Fruit fly (Drosophila melanogaster) whole organism, prepupa: ENCODE measurements around the gene CecB.

Experiments used
- Blimp-1 ChIP-seq: fragments of 200-800 bp; sonication (Bioruptor generic); optimal IDR thresholded peaks from 3 replicates; lab custom pipeline; 2017; ENCODE audit warnings: missing biosample characterization, missing genetic modification characterization, mild to moderate bottlenecking, moderate library complexity, missing genetic modification reagents
- CG11902 ChIP-seq: fragments of 200-800 bp; sonication (Bioruptor generic); optimal IDR thresholded peaks from 3 replicates; lab custom pipeline; 2016; ENCODE audit warnings: missing biosample characterization, missing genetic modification characterization
- CG1621 ChIP-seq: fragments of 200-800 bp; sonication (Bioruptor generic); optimal IDR thresholded peaks from 3 replicates; lab custom pipeline; 2018; ENCODE audit warnings: missing biosample characterization, mild to moderate bottlenecking, missing genetic modification characterization
- CG34406 ChIP-seq: fragments of 200-800 bp; sonication (Bioruptor generic); optimal IDR thresholded peaks from 3 replicates; lab custom pipeline; 2016; ENCODE audit warnings: missing biosample characterization, missing genetic modification characterization
- CG3919 ChIP-seq: fragments of 200-800 bp; sonication (Bioruptor generic); optimal IDR thresholded peaks from 3 replicates; lab custom pipeline; 2016; ENCODE audit warnings: missing biosample characterization, missing genetic modification characterization
- CG4318 ChIP-seq: fragments of 200-800 bp; sonication (Bioruptor generic); optimal IDR thresholded peaks from 3 replicates; lab custom pipeline; 2017; ENCODE audit warnings: missing biosample characterization, mild to moderate bottlenecking, missing genetic modification characterization
- CG6163 ChIP-seq: fragments of 200-800 bp; sonication (Bioruptor generic); IDR thresholded peaks from 3 replicates; pipeline ENCODE4 v1.3.6; 2022; ENCODE audit warnings: missing biosample characterization, missing genetic modification characterization
- CG6854 ChIP-seq: fragments of 200-800 bp; sonication (Bioruptor generic); optimal IDR thresholded peaks from 2 replicates; lab custom pipeline; 2017; ENCODE audit warnings: missing biosample characterization, mild to moderate bottlenecking, missing genetic modification characterization
- CG7368 ChIP-seq: fragments of 200-800 bp; sonication (Bioruptor generic); optimal IDR thresholded peaks from 3 replicates; lab custom pipeline; 2016; ENCODE audit warnings: missing biosample characterization, missing genetic modification characterization
- CG8119 ChIP-seq: fragments of 200-800 bp; sonication (Bioruptor generic); IDR thresholded peaks from 3 replicates; pipeline ENCODE4 v1.3.6; 2022; ENCODE audit warnings: missing biosample characterization, missing genetic modification characterization
- CG8319 ChIP-seq: fragments of 200-800 bp; sonication (Bioruptor generic); optimal IDR thresholded peaks from 3 replicates; lab custom pipeline; 2016; ENCODE audit warnings: missing biosample characterization, missing genetic modification characterization
- CG8632 ChIP-seq: fragments of 200-800 bp; sonication (Bioruptor generic); optimal IDR thresholded peaks from 3 replicates; lab custom pipeline; 2016; ENCODE audit warnings: missing biosample characterization, missing genetic modification characterization
- Eip75B ChIP-seq: fragments of 200-800 bp; sonication (Bioruptor generic); optimal IDR thresholded peaks from 3 replicates; lab custom pipeline; 2016; ENCODE audit warnings: missing biosample characterization, missing genetic modification characterization
- Eip78C ChIP-seq: fragments of 200-800 bp; sonication (Bioruptor generic); peaks from one replicate; lab custom pipeline; 2016; ENCODE audit warnings: missing biosample characterization, missing genetic modification characterization
- Hr38 ChIP-seq: sonication (Bioruptor generic); optimal IDR thresholded peaks from 2 replicates; lab custom pipeline; 2016; ENCODE audit warnings: missing biosample characterization, missing genetic modification characterization
- Met ChIP-seq: fragments of 200-800 bp; sonication (Bioruptor generic); optimal IDR thresholded peaks from 3 replicates; lab custom pipeline; 2016; ENCODE audit warnings: missing biosample characterization, missing genetic modification characterization
- OdsH ChIP-seq: fragments of 200-800 bp; sonication (Bioruptor generic); optimal IDR thresholded peaks from 3 replicates; lab custom pipeline; 2016; ENCODE audit warnings: missing biosample characterization, missing genetic modification characterization
- Sox102F ChIP-seq: fragments of 200-800 bp; sonication (Bioruptor generic); optimal IDR thresholded peaks from 2 replicates; lab custom pipeline; 2016; ENCODE audit warnings: missing biosample characterization, mild to moderate bottlenecking, missing genetic modification characterization
- Sox15 ChIP-seq: fragments of 200-800 bp; sonication (Bioruptor generic); optimal IDR thresholded peaks from 3 replicates; lab custom pipeline; 2016; ENCODE audit warnings: missing biosample characterization, missing genetic modification characterization
- achi ChIP-seq: fragments of 200-800 bp; sonication (Bioruptor generic); optimal IDR thresholded peaks from 3 replicates; lab custom pipeline; 2016; ENCODE audit warnings: missing biosample characterization, missing genetic modification characterization
- acj6 ChIP-seq: fragments of 200-800 bp; sonication (Bioruptor generic); optimal IDR thresholded peaks from 3 replicates; lab custom pipeline; 2016; ENCODE audit warnings: missing biosample characterization, missing genetic modification characterization
- dac ChIP-seq: fragments of 200-800 bp; sonication (Bioruptor generic); optimal IDR thresholded peaks from 2 replicates; lab custom pipeline; 2017; ENCODE audit warnings: missing biosample characterization, mild to moderate bottlenecking, missing genetic modification characterization
- dsx ChIP-seq: fragments of 200-800 bp; optimal IDR thresholded peaks from 3 replicates; lab custom pipeline; 2019; ENCODE audit warnings: missing biosample characterization, mild to moderate bottlenecking, missing genetic modification characterization, moderate library complexity; ENCODE audit not compliant: poor library complexity, severe bottlenecking
- eg ChIP-seq: fragments of 200-800 bp; sonication (Bioruptor generic); IDR thresholded peaks from 3 replicates; pipeline ENCODE4 v1.3.6; 2022; ENCODE audit warnings: missing biosample characterization, missing genetic modification characterization
- fd85E ChIP-seq: fragments of 200-800 bp; sonication (Bioruptor generic); optimal IDR thresholded peaks from 3 replicates; lab custom pipeline; 2016; ENCODE audit warnings: missing biosample characterization, missing genetic modification characterization
- fkh ChIP-seq: fragments of 200-800 bp; sonication (Bioruptor generic); optimal IDR thresholded peaks from 3 replicates; lab custom pipeline; 2017; ENCODE audit warnings: missing biosample characterization, mild to moderate bottlenecking, missing genetic modification characterization, moderate library complexity
- lz ChIP-seq: fragments of 200-800 bp; sonication (Bioruptor generic); optimal IDR thresholded peaks from 3 replicates; lab custom pipeline; 2016; ENCODE audit warnings: missing biosample characterization, missing genetic modification characterization
- net ChIP-seq: fragments of 200-800 bp; sonication (Bioruptor generic); optimal IDR thresholded peaks from 3 replicates; lab custom pipeline; 2016; ENCODE audit warnings: missing biosample characterization, missing genetic modification characterization
- salr ChIP-seq, 2 experiments: fragments of 200-800 bp; sonication (Bioruptor generic); optimal IDR thresholded peaks; 3 replicates each; lab custom pipeline; 2016 to 2018; ENCODE audit warnings: missing biosample characterization in 2 of 2, missing genetic modification characterization in 2 of 2, mild to moderate bottlenecking in 1 of 2
- ss ChIP-seq, 2 experiments: fragments of 200-800 bp; sonication (Bioruptor generic); optimal IDR thresholded peaks; 2 replicates in 1 of 2; 3 replicates in 1 of 2; lab custom pipeline; 2017 to 2018; ENCODE audit warnings: mild to moderate bottlenecking in 2 of 2, missing biosample characterization in 2 of 2, missing genetic modification characterization in 2 of 2, moderate library complexity in 1 of 2
- svp ChIP-seq: fragments of 200-800 bp; sonication (Bioruptor generic); peaks from one replicate; lab custom pipeline; 2016; ENCODE audit warnings: missing biosample characterization, missing genetic modification characterization
- topi ChIP-seq: fragments of 200-800 bp; sonication (Bioruptor generic); optimal IDR thresholded peaks from 3 replicates; lab custom pipeline; 2016; ENCODE audit warnings: missing biosample characterization, missing genetic modification characterization
- vri ChIP-seq: fragments of 200-800 bp; sonication (Bioruptor generic); optimal IDR thresholded peaks from 3 replicates; lab custom pipeline; 2016; ENCODE audit warnings: missing biosample characterization, mild to moderate bottlenecking, missing genetic modification characterization

Gene CecB

dm6 chr3R:30164162-30164561 is 49.4 kb downstream of the CecB start (continued):
- peak; percentile 56 for TF ChIP-seq CG6854
- no peak for TF ChIP-seq Sox15
- peak; percentile 64 for TF ChIP-seq achi (GFP tag; lab: Kevin White, UChicago)
- peak; percentile 73 for TF ChIP-seq CG3919
- TF ChIP-seq dsx (GFP tag; lab: Kevin White, UChicago), result no peak
- no peak for TF ChIP-seq CG7368 (GFP tag; lab: Kevin White, UChicago)
- no peak for TF ChIP-seq fkh (GFP tag; lab: Kevin White, UChicago)
- peak; percentile 86 for TF ChIP-seq Eip78C (GFP tag; lab: Kevin White, UChicago)
- TF ChIP-seq fd85E (GFP tag; lab: Kevin White, UChicago), result no peak
- peak; percentile 20 for TF ChIP-seq CG34406 (GFP tag; lab: Kevin White, UChicago)
- peak; percentile 58 for TF ChIP-seq net
- TF ChIP-seq eg (GFP tag; lab: Robert Waterston, UW), result peak; percentile 89
- TF ChIP-seq CG8319 (GFP tag; lab: Kevin White, UChicago), result no peak
- peak; percentile 83 for TF ChIP-seq CG6163
- TF ChIP-seq acj6 (GFP tag; lab: Kevin White, UChicago), result peak; percentile 31
- peak; percentile 71 for TF ChIP-seq CG4318 (GFP tag; lab: Kevin White, UChicago)
- peak; percentile 66 for TF ChIP-seq svp (GFP tag; lab: Kevin White, UChicago)
- no peak for TF ChIP-seq CG11902 (GFP tag; lab: Kevin White, UChicago)
- peak; percentile 80 for TF ChIP-seq dac (GFP tag; lab: Kevin White, UChicago)
- TF ChIP-seq ss (GFP tag; optimal IDR thresholded peaks at IDR 0.05; lab: Kevin White, UChicago), result no peak
- peak; percentile 95 for TF ChIP-seq Blimp-1 (GFP tag; lab: Kevin White, UChicago)
- peak; percentile 24 for TF ChIP-seq topi (GFP tag; lab: Kevin White, UChicago)
- TF ChIP-seq CG8119 (GFP tag; lab: Robert Waterston, UW), result peak; percentile 88
- no peak for TF ChIP-seq CG8632
- TF ChIP-seq CG1621 (tag; lab: Kevin White, UChicago), result no peak
- TF ChIP-seq Hr38 (GFP tag; lab: Kevin White, UChicago), result no peak
- TF ChIP-seq salr (GFP tag; optimal IDR thresholded peaks at IDR 0.05; lab: Kevin White, UChicago), result peak in 1 of 2 experiments; percentile 64
- peak; percentile 29 for TF ChIP-seq lz (GFP tag; lab: Kevin White, UChicago)
- peak; percentile 17 for TF ChIP-seq Met (GFP tag; lab: Kevin White, UChicago)
- TF ChIP-seq vri (GFP tag; lab: Kevin White, UChicago), result no peak
- TF ChIP-seq Sox102F (GFP tag; lab: Kevin White, UChicago), result no peak
- peak; percentile 58 for TF ChIP-seq OdsH
- TF ChIP-seq Eip75B (GFP tag; lab: Kevin White, UChicago), result peak; percentile 42
